Fruit fly (Drosophila melanogaster) whole organism, embryonic: Measurements from ENCODE around the gene CG11920.

Source experiments
- Asciz ChIP-seq: fragments of 200-800 bp; sonication (Bioruptor generic); optimal IDR thresholded peaks from 2 replicates; lab custom pipeline; 2017; ENCODE audit warnings: missing biosample characterization, mild to moderate bottlenecking, missing genetic modification characterization, missing genetic modification reagents
- Blimp-1 ChIP-seq: fragments of 200-800 bp; sonication (Bioruptor generic); optimal IDR thresholded peaks from 3 replicates; lab custom pipeline; 2018; ENCODE audit warnings: missing biosample characterization, missing genetic modification characterization, mild to moderate bottlenecking, moderate library complexity, missing genetic modification reagents
- CG12299 ChIP-seq: fragments of 200-800 bp; sonication (Bioruptor generic); optimal IDR thresholded peaks from 2 replicates; lab custom pipeline; 2018; ENCODE audit warnings: missing biosample characterization, mild to moderate bottlenecking, missing genetic modification characterization
- CG12391 ChIP-seq: fragments of 200-800 bp; sonication (Bioruptor generic); optimal IDR thresholded peaks from 3 replicates; lab custom pipeline; 2018; ENCODE audit warnings: missing biosample characterization, mild to moderate bottlenecking, missing genetic modification characterization, moderate library complexity
- CG13624 ChIP-seq: fragments of 200-800 bp; sonication (Bioruptor generic); optimal IDR thresholded peaks from 2 replicates; lab custom pipeline; 2016; ENCODE audit warnings: missing biosample characterization, missing genetic modification characterization
- CG13894 ChIP-seq: fragments of 200-800 bp; sonication (Bioruptor generic); optimal IDR thresholded peaks from 3 replicates; lab custom pipeline; 2018; ENCODE audit warnings: missing biosample characterization, mild to moderate bottlenecking, missing genetic modification characterization, moderate library complexity
- CG14014 ChIP-seq: fragments of 200-800 bp; sonication (Bioruptor generic); IDR thresholded peaks from 2 replicates; pipeline ENCODE4 v1.3.6; 2022; ENCODE audit warnings: missing biosample characterization, missing genetic modification characterization
- CG15601 ChIP-seq: fragments of 200-800 bp; sonication (Bioruptor generic); optimal IDR thresholded peaks from 3 replicates; lab custom pipeline; 2019; ENCODE audit warnings: missing biosample characterization, mild to moderate bottlenecking, missing genetic modification characterization, moderate library complexity
- CG16779 ChIP-seq: fragments of 200-800 bp; sonication (Bioruptor generic); IDR thresholded peaks from 2 replicates; pipeline ENCODE4 v1.3.6; 2022; ENCODE audit warnings: missing biosample characterization, missing genetic modification characterization
- CG16813 ChIP-seq: fragments of 200-800 bp; sonication (Bioruptor generic); IDR thresholded peaks from 3 replicates; pipeline ENCODE4 v1.3.6; 2022; ENCODE audit warnings: missing biosample characterization, missing genetic modification characterization; ENCODE audit not compliant: partially characterized antibody
- CG17912 ChIP-seq: fragments of 200-800 bp; sonication (Bioruptor generic); optimal IDR thresholded peaks from 2 replicates; lab custom pipeline; 2018; ENCODE audit warnings: missing biosample characterization, mild to moderate bottlenecking, missing genetic modification characterization
- CG31224 ChIP-seq: fragments of 200-800 bp; sonication (Bioruptor generic); IDR thresholded peaks from 2 replicates; pipeline ENCODE4 v1.3.6; 2022; ENCODE audit warnings: missing biosample characterization, missing genetic modification characterization
- CG33213 ChIP-seq: fragments of 200-800 bp; sonication (Bioruptor generic); optimal IDR thresholded peaks from 3 replicates; lab custom pipeline; 2016; ENCODE audit warnings: missing biosample characterization, missing genetic modification characterization
- CG34224 ChIP-seq: fragments of 200-800 bp; sonication (Bioruptor generic); IDR thresholded peaks from 3 replicates; pipeline ENCODE4 v1.3.6; 2022; ENCODE audit warnings: missing biosample characterization, missing genetic modification characterization; ENCODE audit not compliant: partially characterized antibody
- CG5953 ChIP-seq: fragments of 200-800 bp; sonication (Bioruptor generic); IDR thresholded peaks from 2 replicates; pipeline ENCODE4 v1.3.6; 2022; ENCODE audit warnings: missing biosample characterization, missing genetic modification characterization
- CG6175 ChIP-seq: fragments of 200-800 bp; sonication (Bioruptor generic); IDR thresholded peaks from 3 replicates; pipeline ENCODE4 v1.3.6; 2022; ENCODE audit warnings: missing biosample characterization, missing genetic modification characterization
- CG6791 ChIP-seq: fragments of 200-800 bp; sonication (Bioruptor generic); IDR thresholded peaks from 3 replicates; pipeline ENCODE4 v1.3.6; 2022; ENCODE audit warnings: missing biosample characterization, missing genetic modification characterization; ENCODE audit not compliant: partially characterized antibody
- CG8765 ChIP-seq: fragments of 200-800 bp; sonication (Bioruptor generic); IDR thresholded peaks from 2 replicates; pipeline ENCODE4 v1.3.6; 2022; ENCODE audit warnings: missing biosample characterization, missing genetic modification characterization
- CG9817 ChIP-seq: fragments of 200-800 bp; sonication (Bioruptor generic); optimal IDR thresholded peaks from 2 replicates; lab custom pipeline; 2018; ENCODE audit warnings: missing biosample characterization, mild to moderate bottlenecking, missing genetic modification characterization, moderate library complexity
- Dp ChIP-seq: fragments of 200-800 bp; sonication (Bioruptor generic); optimal IDR thresholded peaks from 2 replicates; lab custom pipeline; 2018; ENCODE audit warnings: missing biosample characterization, mild to moderate bottlenecking, missing genetic modification characterization, moderate library complexity
- Drgx ChIP-seq: fragments of 200-800 bp; sonication (Bioruptor generic); IDR thresholded peaks from 2 replicates; pipeline ENCODE4 v1.3.6; 2022; ENCODE audit warnings: missing biosample characterization, missing genetic modification characterization
- E2f1 ChIP-seq: fragments of 200-800 bp; sonication (Bioruptor generic); IDR thresholded peaks from 2 replicates; pipeline ENCODE4 v1.3.6; 2022; ENCODE audit warnings: missing biosample characterization, missing genetic modification characterization
- Gsc ChIP-seq: fragments of 200-800 bp; sonication (Bioruptor generic); IDR thresholded peaks from 2 replicates; pipeline ENCODE4 v1.3.6; 2022; ENCODE audit warnings: missing biosample characterization, missing genetic modification characterization
- Gug ChIP-seq: fragments of 200-800 bp; sonication (Bioruptor generic); IDR thresholded peaks from 4 replicates; pipeline ENCODE4 v1.3.6; 2022; ENCODE audit warnings: missing biosample characterization, missing genetic modification characterization
- Hr78 ChIP-seq, 2 experiments: fragments of 200-800 bp in 1 of 2; fragments of >200 bp in 1 of 2; sonication (Bioruptor generic) in 1 of 2; optimal IDR thresholded peaks; 2 replicates each; lab custom pipeline; 2017 to 2019; ENCODE audit warnings: missing biosample characterization in 2 of 2, missing genetic modification characterization in 2 of 2, mild to moderate bottlenecking in 1 of 2, moderate library complexity in 1 of 2
- Hsf ChIP-seq: fragments of 200-800 bp; sonication (Bioruptor generic); optimal IDR thresholded peaks from 3 replicates; lab custom pipeline; 2016; ENCODE audit warnings: missing biosample characterization, missing genetic modification characterization
- MESR4 ChIP-seq: fragments of 200-800 bp; sonication (Bioruptor generic); optimal IDR thresholded peaks from 2 replicates; lab custom pipeline; 2018; ENCODE audit warnings: missing biosample characterization, mild to moderate bottlenecking, missing genetic modification characterization, moderate library complexity
- Nf-YA ChIP-seq: fragments of 200-800 bp; sonication (Bioruptor generic); IDR thresholded peaks from 2 replicates; pipeline ENCODE4 v1.3.6; 2022; ENCODE audit warnings: missing biosample characterization, missing genetic modification characterization
- Ravus ChIP-seq: fragments of 200-800 bp; sonication (Bioruptor generic); IDR thresholded peaks from 2 replicates; pipeline ENCODE4 v1.3.6; 2022; ENCODE audit warnings: missing biosample characterization, missing genetic modification characterization
- Ssrp ChIP-seq: fragments of 200-800 bp; sonication (Bioruptor generic); optimal IDR thresholded peaks from 2 replicates; lab custom pipeline; 2018; ENCODE audit warnings: missing biosample characterization, mild to moderate bottlenecking, missing genetic modification characterization, moderate library complexity
- YL-1 ChIP-seq: fragments of 200-800 bp; sonication (Bioruptor generic); optimal IDR thresholded peaks from 3 replicates; lab custom pipeline; 2017; ENCODE audit warnings: missing biosample characterization, mild to moderate bottlenecking, missing genetic modification characterization
- al ChIP-seq: fragments of 200-800 bp; sonication (Bioruptor generic); IDR thresholded peaks from 2 replicates; pipeline ENCODE4 v1.3.6; 2022; ENCODE audit warnings: missing biosample characterization, missing genetic modification characterization
- amos ChIP-seq: fragments of 200-800 bp; sonication (Bioruptor generic); IDR thresholded peaks from 2 replicates; pipeline ENCODE4 v1.3.6; 2022; ENCODE audit warnings: missing biosample characterization, missing genetic modification characterization; ENCODE audit not compliant: partially characterized antibody
- chif ChIP-seq, 2 experiments: fragments of 200-800 bp; sonication (Bioruptor generic); optimal IDR thresholded peaks; 3 replicates each; lab custom pipeline; 2016; ENCODE audit warnings: missing biosample characterization in 2 of 2, missing genetic modification characterization in 2 of 2
- dpn ChIP-seq, 2 experiments: fragments of 200-800 bp; sonication (Bioruptor generic); optimal IDR thresholded peaks; 3 replicates each; lab custom pipeline; 2016; ENCODE audit warnings: missing biosample characterization in 2 of 2, missing genetic modification characterization in 2 of 2
- emc ChIP-seq: fragments of 200-800 bp; sonication (Bioruptor generic); optimal IDR thresholded peaks from 2 replicates; lab custom pipeline; 2016; ENCODE audit warnings: missing biosample characterization, missing genetic modification characterization
- fu2 ChIP-seq: fragments of 200-800 bp; sonication (Bioruptor generic); optimal IDR thresholded peaks from 2 replicates; lab custom pipeline; 2016; ENCODE audit warnings: missing biosample characterization, missing genetic modification characterization
- gsb-n ChIP-seq: fragments of 200-800 bp; sonication (Bioruptor generic); optimal IDR thresholded peaks from 3 replicates; lab custom pipeline; 2018; ENCODE audit warnings: missing biosample characterization, mild to moderate bottlenecking, missing genetic modification characterization
- hkb ChIP-seq, 2 experiments: fragments of 200-800 bp in 1 of 2; fragments of >200 bp in 1 of 2; sonication (Bioruptor generic) in 1 of 2; IDR thresholded peaks in 1 of 2; optimal IDR thresholded peaks in 1 of 2; 2 replicates each; pipeline versions ENCODE4 v1.3.6 to Lab custom; 2017 to 2022; ENCODE audit warnings: missing biosample characterization in 1 of 2, missing genetic modification characterization in 1 of 2
- jing ChIP-seq: fragments of 200-800 bp; sonication (Bioruptor generic); optimal IDR thresholded peaks from 2 replicates; lab custom pipeline; 2018; ENCODE audit warnings: missing biosample characterization, mild to moderate bottlenecking, missing genetic modification characterization
- knrl ChIP-seq: fragments of 200-800 bp; sonication (Bioruptor generic); IDR thresholded peaks from 3 replicates; pipeline ENCODE4 v1.3.6; 2022; ENCODE audit warnings: missing biosample characterization, missing genetic modification characterization; ENCODE audit not compliant: partially characterized antibody
- lilli ChIP-seq: fragments of 200-800 bp; sonication (Bioruptor generic); optimal IDR thresholded peaks from 3 replicates; lab custom pipeline; 2016; ENCODE audit warnings: missing biosample characterization, missing genetic modification characterization
- mirr ChIP-seq: fragments of 200-800 bp; sonication (Bioruptor generic); optimal IDR thresholded peaks from 3 replicates; lab custom pipeline; 2018; ENCODE audit warnings: missing biosample characterization, mild to moderate bottlenecking, missing genetic modification characterization
- nerfin-2 ChIP-seq: fragments of 200-800 bp; sonication (Bioruptor generic); IDR thresholded peaks from 2 replicates; pipeline ENCODE4 v1.3.6; 2022; ENCODE audit warnings: missing biosample characterization, missing genetic modification characterization; ENCODE audit not compliant: partially characterized antibody
- ro ChIP-seq: fragments of 200-800 bp; sonication (Bioruptor generic); IDR thresholded peaks from 2 replicates; pipeline ENCODE4 v1.3.6; 2022; ENCODE audit warnings: missing biosample characterization, missing genetic modification characterization
- sc ChIP-seq, 3 experiments: fragments of >200 bp in 2 of 3; fragments of 200-800 bp in 1 of 3; sonication (Bioruptor generic) in 1 of 3; optimal IDR thresholded peaks; 2 replicates in 2 of 3; 3 replicates in 1 of 3; lab custom pipeline; 2017; ENCODE audit warnings: mild to moderate bottlenecking in 1 of 3, missing biosample characterization in 1 of 3, missing genetic modification characterization in 1 of 3, missing genetic modification reagents in 1 of 3
- sr ChIP-seq: fragments of 200-800 bp; sonication (Bioruptor generic); IDR thresholded peaks from 3 replicates; pipeline ENCODE4 v1.3.6; 2022; ENCODE audit warnings: missing biosample characterization, missing genetic modification characterization
- z ChIP-seq: fragments of 200-800 bp; sonication (Bioruptor generic); IDR thresholded peaks from 3 replicates; pipeline ENCODE4 v1.3.6; 2022; ENCODE audit warnings: missing biosample characterization, missing genetic modification characterization

CG11920 gene

DNA sequence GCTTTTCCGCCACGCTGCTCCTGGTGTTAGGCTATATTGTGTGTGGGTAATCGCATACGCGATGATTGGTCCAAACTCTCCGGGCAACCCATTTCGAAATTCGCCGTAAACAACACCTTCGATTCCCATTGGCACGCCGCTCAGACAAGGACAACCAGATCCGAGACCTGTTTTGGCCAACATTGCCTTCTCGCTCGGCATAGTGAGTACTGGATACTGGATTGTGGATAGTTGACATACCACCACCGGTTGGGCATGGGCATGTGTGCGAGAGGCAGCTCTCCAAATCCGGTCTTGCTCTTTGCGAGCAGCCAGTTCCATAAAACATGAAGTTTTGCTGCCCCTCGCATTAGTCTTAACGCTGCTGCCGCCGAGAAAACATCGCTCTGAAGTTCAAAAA is 20.0 kb downstream of the CG11920 start, which contains the start of gene fd96Cb (continued):
- peak; percentile 95 for TF ChIP-seq Nf-YA
- no peak for TF ChIP-seq chif (GFP tag; optimal IDR thresholded peaks at IDR 0.05; lab: Kevin White, UChicago)
- peak; percentile 34 for TF ChIP-seq jing (GFP tag; lab: Kevin White, UChicago)

DNA sequence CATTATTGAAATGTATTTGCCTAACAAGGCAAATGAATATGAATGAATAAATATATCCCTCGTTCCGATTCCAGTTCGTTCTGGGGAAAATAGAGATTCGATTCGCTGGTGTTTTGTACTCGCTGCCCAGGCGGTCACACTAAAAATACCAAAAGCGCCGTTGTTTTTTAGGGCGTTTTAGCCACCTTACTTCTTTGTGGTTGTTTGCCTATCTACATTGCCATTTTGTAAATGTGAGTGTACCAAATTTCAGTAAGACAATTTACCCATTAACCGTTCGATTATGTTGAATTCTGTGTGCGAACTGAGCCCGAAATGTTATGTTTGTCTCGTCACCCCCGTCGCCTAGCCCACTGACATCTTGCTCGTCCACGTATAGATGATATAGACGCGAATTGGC is 22.8 kb downstream of the CG11920 start, which contains the start of the genes CG33095 and CG33096:
CG33095 (plus strand) TSS at position 187 of the 400 bp plus-strand sequence.
CG33096 (plus strand) TSS at position 187 of the 400 bp plus-strand sequence.
- TF ChIP-seq CG13894 (tag; lab: Kevin White, UChicago) (no peak), Blimp-1 (GFP tag; lab: Kevin White, UChicago) (no peak), fu2 (GFP tag; lab: Kevin White, UChicago) (no peak), CG13624 (no peak), mirr (no peak), CG31224 (GFP tag; lab: Robert Waterston, UW) (no peak), CG34224 (GFP tag; lab: Robert Waterston, UW) (no peak), Ssrp (tag; lab: Kevin White, UChicago) (no peak), CG16813 (0 out of 3 replicates have a peak, but pooled peaks have one; percentile 43), Gsc (no peak), gsb-n (tag; lab: Kevin White, UChicago) (peak; percentile 83), CG8765 (GFP tag; lab: Robert Waterston, UW) (no peak), CG12391 (no peak), CG6791 (GFP tag; lab: Robert Waterston, UW) (no peak), CG33213 (GFP tag; lab: Kevin White, UChicago) (peak; percentile 76), Hr78 (GFP tag; optimal IDR thresholded peaks at IDR 0.05; lab: Kevin White, UChicago) (no peak), E2f1 (GFP tag; lab: Robert Waterston, UW) (no peak), YL-1 (GFP tag; lab: Kevin White, UChicago) (peak; percentile 51), sc (optimal IDR thresholded peaks at IDR 0.05; lab: Kevin White, UChicago) (no peak), sc (GFP tag; optimal IDR thresholded peaks at IDR 0.05; lab: Kevin White, UChicago) (no peak), Ravus (GFP tag; lab: Robert Waterston, UW) (no peak), ro (no peak), CG17912 (no peak), Drgx (GFP tag; lab: Robert Waterston, UW) (no peak), al (GFP tag; lab: Robert Waterston, UW) (no peak), CG14014 (GFP tag; lab: Robert Waterston, UW) (no peak), CG12299 (no peak), Gug (GFP tag; lab: Robert Waterston, UW) (no peak), CG15601 (tag; lab: Kevin White, UChicago) (no peak), hkb (optimal IDR thresholded peaks at IDR 0.05; lab: Kevin White, UChicago) (peak; percentile 31), hkb (GFP tag; IDR thresholded peaks at IDR 0.05; lab: Robert Waterston, UW) (no peak), CG5953 (GFP tag; lab: Robert Waterston, UW) (no peak), Hsf (GFP tag; lab: Kevin White, UChicago) (no peak), emc (no peak), MESR4 (GFP tag; lab: Kevin White, UChicago) (peak; percentile 92), lilli (GFP tag; lab: Kevin White, UChicago) (no peak), knrl (GFP tag; lab: Robert Waterston, UW) (0 out of 3 replicates have a peak, but pooled peaks have one; percentile 10), z (no peak), amos (GFP tag; lab: Robert Waterston, UW) (no peak), dpn (GFP tag; optimal IDR thresholded peaks at IDR 0.05; lab: Kevin White, UChicago) (no peak), CG16779 (GFP tag; lab: Robert Waterston, UW) (no peak), CG9817 (tag; lab: Kevin White, UChicago) (no peak), CG6175 (GFP tag; lab: Robert Waterston, UW) (no peak), sr (no peak), Asciz (GFP tag; lab: Kevin White, UChicago) (no peak), Dp (GFP tag; lab: Kevin White, UChicago) (peak; percentile 27), nerfin-2 (no peak)
